Worm (Caenorhabditis elegans): ENCODE measurements around the gene cutc-1.
A peak's percentile ranks its signal among the peaks of the same experiment; 100 is the strongest.

The cutc-1 gene

DNA sequence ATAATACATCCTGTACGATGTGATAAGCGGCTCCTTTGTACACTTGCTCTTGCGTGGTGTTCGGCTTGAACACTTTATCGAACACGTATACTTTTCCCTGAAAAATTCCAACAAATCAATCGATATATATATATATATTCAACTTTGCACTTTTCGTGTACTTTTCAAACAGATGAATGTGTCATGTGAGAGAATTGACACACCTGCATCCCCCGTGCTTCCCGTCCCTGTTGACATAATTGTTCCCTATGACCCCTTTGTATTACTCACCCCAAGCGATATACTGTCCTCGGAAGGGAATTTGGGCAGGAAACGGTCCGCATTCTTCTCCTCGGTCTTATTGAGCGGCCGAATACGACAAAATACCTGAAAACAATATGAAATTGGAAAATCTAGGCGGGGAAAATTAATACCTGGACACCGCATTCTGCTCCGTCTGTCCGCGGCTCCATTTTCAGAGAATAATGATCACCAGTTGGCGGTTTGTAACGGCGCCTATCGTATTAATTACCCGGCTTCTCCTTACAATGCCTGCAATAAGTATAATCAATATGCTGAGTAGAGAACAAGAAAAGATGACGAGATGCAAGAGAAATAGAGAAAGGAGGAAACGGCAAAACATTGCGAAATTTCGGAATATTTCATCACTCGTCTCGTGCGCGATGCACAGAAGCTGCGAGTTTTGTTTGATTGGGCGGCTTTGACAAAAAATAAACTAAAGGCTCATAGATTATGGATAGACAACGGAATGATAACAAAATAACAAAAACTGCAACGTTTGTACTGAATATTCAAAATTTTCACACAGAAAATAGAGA, 48.6 kb downstream of the cutc-1 start, which contains the start of gene unc-116 (continued):
- no peak for TF ChIP-seq ama-1 (optimal IDR thresholded peaks at IDR 0.05)
- TF ChIP-seq ama-1 (GFP tag; optimal IDR thresholded peaks at IDR 0.05), result no peak
- no peak for TF ChIP-seq lir-1 (GFP tag; conservative IDR thresholded peaks at IDR 0.05)
- no peak for TF ChIP-seq ceh-58 (GFP tag; IDR thresholded peaks at IDR 0.05)
- peak in 1 of 3 experiments; percentile 41 for TF ChIP-seq lin-35 (GFP tag; optimal IDR thresholded peaks at IDR 0.05)
- TF ChIP-seq tbx-9 (tag; optimal IDR thresholded peaks at IDR 0.05; ENCODE audit: borderline replicate concordance), result no peak
- TF ChIP-seq rec-8 (tag; optimal IDR thresholded peaks at IDR 0.05), result no peak
- TF ChIP-seq dox-1 (GFP tag; IDR thresholded peaks at IDR 0.05), result 0 out of 2 replicates have a peak, but pooled peaks have one; percentile 7
- no peak for TF ChIP-seq Y53G8AR.9 (GFP tag; conservative IDR thresholded peaks at IDR 0.05)

Data from whole organism, young adult.